Worm (Caenorhabditis elegans): Measurements from ENCODE around the gene gop-2.

DNA sequence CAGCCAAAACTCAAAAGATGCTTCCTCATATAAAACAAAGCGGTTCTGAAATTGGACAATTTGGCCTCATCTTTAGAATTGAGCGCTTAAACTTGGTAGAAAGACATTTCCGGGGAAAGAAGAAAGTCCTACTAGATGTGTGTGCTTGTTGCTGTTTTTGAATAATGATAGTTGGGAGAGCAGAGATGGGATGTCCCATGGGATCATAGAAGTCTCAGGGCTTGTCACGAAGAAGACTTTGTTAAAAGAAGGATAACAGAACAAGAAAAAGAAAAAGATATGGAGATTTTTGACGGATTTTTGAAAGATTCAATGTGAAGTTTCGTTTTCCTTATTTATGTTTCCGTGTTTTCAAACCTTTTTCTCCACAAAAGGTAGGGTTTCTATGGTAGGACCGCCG, 40.1 kb upstream of the gop-2 start, which contains the start of gene ZC155.2:
- no peak for TF ChIP-seq mdl-1 (tag; optimal IDR thresholded peaks at IDR 0.05)
- TF ChIP-seq lsy-2 (tag; optimal IDR thresholded peaks at IDR 0.05) = no peak
- TF ChIP-seq ama-1 (optimal IDR thresholded peaks at IDR 0.05) = no peak
- TF ChIP-seq Y55F3AM.14 (GFP tag; optimal IDR thresholded peaks at IDR 0.05) = no peak
- TF ChIP-seq lin-39 (tag; optimal IDR thresholded peaks at IDR 0.05) = no peak
- no peak for TF ChIP-seq zag-1 (tag; optimal IDR thresholded peaks at IDR 0.05)
- no peak for TF ChIP-seq ceh-16 (tag; optimal IDR thresholded peaks at IDR 0.05)
- no peak for TF ChIP-seq unc-62 (GFP tag; optimal IDR thresholded peaks at IDR 0.05)
- no peak for TF ChIP-seq aly-2 (tag; optimal IDR thresholded peaks at IDR 0.05)
- TF ChIP-seq skn-1 (tag; optimal IDR thresholded peaks at IDR 0.05) = no peak
- TF ChIP-seq nhr-237 (tag; optimal IDR thresholded peaks at IDR 0.05) = no peak
- no peak for TF ChIP-seq R02D3.7 (tag; optimal IDR thresholded peaks at IDR 0.05)
- no peak for TF ChIP-seq nhr-11 (tag; optimal IDR thresholded peaks at IDR 0.05)

Data from whole organism, L2 larva.